Worm (Caenorhabditis elegans) whole organism, L2 larva: ENCODE measurements around the gene cyn-13.
"Not testable (repeated sequence)": the region's sequence is repeated elsewhere in the genome, so short reads cannot be mapped to it uniquely, and the experiment has no call there.

Experiments used
- C34F6.9 ChIP-seq: fragments of 150-350 bp; optimal IDR thresholded peaks from 2 replicates; lab custom pipeline; 2014; ENCODE audit warnings: missing biosample characterization, missing genetic modification characterization
- F13H6.1 ChIP-seq: sonication (generic microtip); optimal IDR thresholded peaks from 2 replicates; lab custom pipeline; 2016; ENCODE audit warnings: missing genetic modification characterization, missing compliant biosample characterization
- R02D3.7 ChIP-seq: fragments of 150-350 bp; optimal IDR thresholded peaks from 2 replicates; lab custom pipeline; 2014; ENCODE audit warnings: missing biosample characterization, missing genetic modification characterization
- aly-2 ChIP-seq: fragments of 150-350 bp; optimal IDR thresholded peaks from 2 replicates; lab custom pipeline; 2014; ENCODE audit warnings: missing biosample characterization, missing genetic modification characterization
- ama-1 ChIP-seq: fragments of 150-350 bp; optimal IDR thresholded peaks from 2 replicates; lab custom pipeline; 2018; ENCODE audit warnings: inconsistent platforms
- ceh-16 ChIP-seq: fragments of 150-350 bp; optimal IDR thresholded peaks from 2 replicates; lab custom pipeline; 2014; ENCODE audit warnings: missing biosample characterization, missing genetic modification characterization
- ceh-82 ChIP-seq: fragments of 150-350 bp; optimal IDR thresholded peaks from 2 replicates; lab custom pipeline; 2014; ENCODE audit warnings: missing biosample characterization, missing genetic modification characterization
- crh-2 ChIP-seq: sonication (generic microtip); optimal IDR thresholded peaks from 2 replicates; lab custom pipeline; 2017; ENCODE audit warnings: missing biosample characterization, missing genetic modification characterization
- dmd-4 ChIP-seq: sonication (generic microtip); optimal IDR thresholded peaks from 2 replicates; lab custom pipeline; 2017; ENCODE audit warnings: missing biosample characterization, missing genetic modification characterization
- egl-27 ChIP-seq: sonication (generic microtip); optimal IDR thresholded peaks from 3 replicates; lab custom pipeline; 2017; ENCODE audit warnings: missing biosample characterization, missing genetic modification reagents, missing genetic modification characterization
- elt-1 ChIP-seq: fragments of 150-350 bp; optimal IDR thresholded peaks from 2 replicates; lab custom pipeline; 2014; ENCODE audit warnings: missing biosample characterization, missing genetic modification characterization
- elt-3 ChIP-seq: sonication (generic microtip); optimal IDR thresholded peaks from 2 replicates; lab custom pipeline; 2017; ENCODE audit warnings: missing biosample characterization, missing genetic modification characterization
- gmeb-1 ChIP-seq: fragments of 150-350 bp; optimal IDR thresholded peaks from 2 replicates; lab custom pipeline; 2014; ENCODE audit warnings: missing biosample characterization, missing genetic modification characterization
- lin-13 ChIP-seq: fragments of 150-350 bp; optimal IDR thresholded peaks from 2 replicates; lab custom pipeline; 2014; ENCODE audit warnings: missing biosample characterization, missing genetic modification reagents, missing genetic modification characterization
- lin-39 ChIP-seq: fragments of 150-350 bp; optimal IDR thresholded peaks from 2 replicates; lab custom pipeline; 2014; ENCODE audit warnings: missing biosample characterization, missing genetic modification reagents, missing genetic modification characterization
- lsy-2 ChIP-seq, 2 experiments: fragments of 150-350 bp in 1 of 2; sonication (generic microtip) in 1 of 2; optimal IDR thresholded peaks; 2 replicates each; lab custom pipeline; 2014 to 2017; ENCODE audit warnings: missing biosample characterization in 2 of 2, missing genetic modification characterization in 2 of 2
- mab-5 ChIP-seq: fragments of 150-350 bp; optimal IDR thresholded peaks from 2 replicates; lab custom pipeline; 2014; ENCODE audit warnings: missing biosample characterization, missing genetic modification characterization
- mbf-1 ChIP-seq: sonication (generic microtip); optimal IDR thresholded peaks from 2 replicates; lab custom pipeline; 2017; ENCODE audit warnings: missing biosample characterization, missing genetic modification characterization
- mdl-1 ChIP-seq, 2 experiments: fragments of 150-350 bp in 1 of 2; sonication (generic microtip) in 1 of 2; optimal IDR thresholded peaks; 2 replicates each; lab custom pipeline; 2017; ENCODE audit warnings: missing biosample characterization in 2 of 2, missing genetic modification characterization in 2 of 2
- nhr-10 ChIP-seq: sonication (generic microtip); optimal IDR thresholded peaks from 2 replicates; lab custom pipeline; 2017; ENCODE audit warnings: missing biosample characterization, missing genetic modification characterization
- nhr-11 ChIP-seq: fragments of 150-350 bp; optimal IDR thresholded peaks from 2 replicates; lab custom pipeline; 2014; ENCODE audit warnings: missing biosample characterization, missing genetic modification characterization
- nhr-12 ChIP-seq: fragments of 150-350 bp; optimal IDR thresholded peaks from 2 replicates; lab custom pipeline; 2014; ENCODE audit warnings: missing biosample characterization, missing genetic modification characterization
- nhr-129 ChIP-seq: fragments of 150-350 bp; optimal IDR thresholded peaks from 2 replicates; lab custom pipeline; 2014; ENCODE audit warnings: missing biosample characterization, missing genetic modification characterization
- nhr-237 ChIP-seq: fragments of 150-350 bp; optimal IDR thresholded peaks from 2 replicates; lab custom pipeline; 2014; ENCODE audit warnings: missing biosample characterization, missing genetic modification characterization
- nhr-25 ChIP-seq: fragments of 150-350 bp; sonication (generic microtip); optimal IDR thresholded peaks from 3 replicates; lab custom pipeline; 2014; ENCODE audit warnings: missing biosample characterization, missing genetic modification characterization
- peb-1 ChIP-seq: fragments of 150-350 bp; optimal IDR thresholded peaks from 2 replicates; lab custom pipeline; 2014; ENCODE audit warnings: missing biosample characterization, missing genetic modification characterization
- sem-4 ChIP-seq: fragments of 150-350 bp; optimal IDR thresholded peaks from 2 replicates; lab custom pipeline; 2014; ENCODE audit warnings: missing biosample characterization, missing genetic modification reagents, missing genetic modification characterization
- unc-39 ChIP-seq: fragments of 150-350 bp; optimal IDR thresholded peaks from 2 replicates; lab custom pipeline; 2014; ENCODE audit warnings: missing biosample characterization, missing genetic modification characterization
- zag-1 ChIP-seq: fragments of 150-350 bp; optimal IDR thresholded peaks from 2 replicates; lab custom pipeline; 2014; ENCODE audit warnings: missing biosample characterization, missing genetic modification characterization
- ztf-1 ChIP-seq: fragments of 200-800 bp; sonication (Bioruptor generic); conservative IDR thresholded peaks from 2 replicates; pipeline ENCODE4 v1.3.6; 2022; ENCODE audit warnings: missing genetic modification characterization, missing compliant biosample characterization
- ztf-4 ChIP-seq: fragments of 150-350 bp; optimal IDR thresholded peaks from 2 replicates; lab custom pipeline; 2014; ENCODE audit warnings: missing biosample characterization, missing genetic modification characterization

Gene cyn-13

DNA sequence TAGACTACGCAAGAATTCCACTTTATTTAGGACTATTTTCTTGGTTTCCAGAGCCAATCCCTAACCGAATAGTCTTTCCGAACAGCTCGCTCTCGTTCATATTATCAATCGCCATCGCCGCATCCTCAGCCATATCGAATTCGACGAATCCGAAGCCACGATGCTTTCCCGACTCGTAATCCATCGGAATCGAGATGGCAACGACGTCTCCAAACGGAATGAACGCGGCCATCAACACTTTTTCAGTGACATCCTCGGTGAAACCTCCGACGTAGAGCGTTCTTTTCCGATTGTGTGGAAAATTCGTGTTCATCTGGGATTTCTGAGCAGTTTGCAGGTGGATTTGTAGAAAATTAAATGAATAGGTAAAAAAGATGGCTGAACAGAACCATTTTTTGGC, at the start of gene cyn-13:
Gene cyn-13 (minus strand): TSS at position 313 of the 400 bp plus-strand sequence.
- no peak for TF ChIP-seq nhr-11 (tag; lab: Kevin White, UChicago)

DNA sequence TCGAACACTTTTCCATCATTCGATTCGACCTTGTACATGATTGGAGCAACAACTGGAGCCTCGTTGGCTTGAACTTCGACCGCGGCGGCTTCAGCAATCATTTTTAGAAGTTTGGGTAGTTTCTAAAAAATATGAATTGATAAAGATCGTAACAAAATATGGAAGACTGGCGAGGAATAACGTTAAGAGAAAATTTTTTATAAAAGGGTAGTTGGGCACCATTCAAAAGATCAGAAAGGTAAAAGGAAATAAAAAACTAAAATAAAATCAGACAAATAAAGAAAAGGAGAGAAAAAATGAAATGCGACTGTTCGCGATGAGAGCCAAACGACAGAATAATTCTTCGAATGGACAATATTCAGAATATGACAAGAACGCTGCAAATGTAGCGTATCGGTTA, 49.3 kb upstream of the cyn-13 start, which contains the start of gene skr-8:
Gene skr-8 (minus strand): TSS at position 101 of the 400 bp plus-strand sequence.
- not testable (repeated sequence) for TF ChIP-seq ceh-82, sem-4, crh-2 (tag; lab: Kevin White, UChicago)

DNA sequence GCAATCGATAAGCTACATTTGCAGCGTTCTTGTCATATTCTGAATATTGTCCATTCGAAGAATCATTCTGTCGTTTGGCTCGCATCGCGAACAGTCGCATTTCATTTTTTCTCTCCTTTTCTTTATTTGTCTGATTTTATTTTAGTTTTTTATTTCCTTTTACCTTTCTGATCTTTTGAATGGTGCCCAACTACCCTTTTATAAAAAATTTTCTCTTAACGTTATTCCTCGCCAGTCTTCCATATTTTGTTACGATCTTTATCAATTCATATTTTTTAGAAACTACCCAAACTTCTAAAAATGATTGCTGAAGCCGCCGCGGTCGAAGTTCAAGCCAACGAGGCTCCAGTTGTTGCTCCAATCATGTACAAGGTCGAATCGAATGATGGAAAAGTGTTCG, 46.8 kb upstream of the cyn-13 start, which contains the start of gene skr-9:
Gene skr-9 (plus strand): TSS at position 301 of the 400 bp plus-strand sequence.
- not testable (repeated sequence) for TF ChIP-seq nhr-237, ztf-4, mbf-1 (tag; lab: Kevin White, UChicago)
- TF ChIP-seq, all 48 proteins: peak for 0; not testable (repeated sequence) for 48

DNA sequence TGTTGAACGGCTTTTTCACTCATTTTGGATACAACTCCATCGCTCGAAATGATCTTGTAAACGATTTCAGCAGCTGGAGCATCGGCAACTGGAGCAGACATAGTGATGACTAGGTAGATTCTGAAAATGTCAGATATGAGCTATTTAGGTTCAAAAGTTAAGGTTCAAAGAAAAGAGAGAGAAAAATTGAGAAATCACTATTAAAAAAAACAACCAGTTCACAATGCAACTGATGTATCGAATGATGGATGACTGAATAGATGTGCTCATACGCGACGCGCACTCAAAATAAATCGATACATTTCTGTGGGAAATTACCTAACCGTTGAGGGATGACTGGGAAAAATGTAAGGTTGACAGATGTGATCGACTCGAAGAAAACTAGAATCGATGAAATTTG, 46.1 kb upstream of the cyn-13 start, which contains the start of gene skr-13:
Gene skr-13 (minus strand): TSS at position 101 of the 400 bp plus-strand sequence.
- TF ChIP-seq peb-1 (no peak), F13H6.1 (tag; lab: Kevin White, UChicago) (no peak), zag-1 (no peak), nhr-11 (tag; lab: Kevin White, UChicago) (no peak), ceh-82 (tag; lab: Kevin White, UChicago) (no peak), crh-2 (tag; lab: Kevin White, UChicago) (no peak), aly-2 (tag; lab: Kevin White, UChicago) (no peak), ceh-16 (no peak), elt-3 (no peak), egl-27 (tag; lab: Kevin White, UChicago) (no peak), C34F6.9 (tag; lab: Kevin White, UChicago) (no peak), mbf-1 (tag; lab: Kevin White, UChicago) (no peak), mdl-1 (tag; optimal IDR thresholded peaks at IDR 0.05; lab: Kevin White, UChicago) (no peak), unc-39 (no peak), nhr-129 (no peak), R02D3.7 (no peak), lin-13 (GFP tag; lab: Kevin White, UChicago) (no peak), lsy-2 (tag; optimal IDR thresholded peaks at IDR 0.05; lab: Kevin White, UChicago) (no peak), ztf-1 (GFP tag; lab: Robert Waterston, UW) (no peak), elt-1 (no peak)
- TF ChIP-seq, all 48 proteins: peak for 0

DNA sequence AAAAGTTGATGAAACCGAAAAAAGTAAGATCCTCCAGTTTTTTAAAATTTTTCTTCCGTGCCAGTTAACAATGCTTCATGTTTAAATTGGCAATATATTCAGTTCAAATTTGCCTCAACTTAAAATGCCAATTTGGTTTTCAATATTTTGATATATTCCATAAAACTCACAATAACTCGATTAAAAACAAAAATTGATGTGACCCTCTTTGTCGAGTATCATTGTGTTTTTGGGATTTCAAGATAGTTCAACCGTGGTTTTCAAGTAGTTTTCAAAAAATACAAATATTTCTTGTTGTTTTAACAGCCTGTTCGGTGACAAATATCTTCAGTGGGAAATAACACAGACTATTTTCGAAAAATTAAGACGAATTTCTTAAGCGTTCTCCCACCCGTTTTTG, 36.5 kb upstream of the cyn-13 start:
- TF ChIP-seq sem-4 (tag; lab: Kevin White, UChicago) (no peak), aly-2 (tag; lab: Kevin White, UChicago) (no peak), mbf-1 (tag; lab: Kevin White, UChicago) (no peak), nhr-12 (tag; lab: Kevin White, UChicago) (no peak)

DNA sequence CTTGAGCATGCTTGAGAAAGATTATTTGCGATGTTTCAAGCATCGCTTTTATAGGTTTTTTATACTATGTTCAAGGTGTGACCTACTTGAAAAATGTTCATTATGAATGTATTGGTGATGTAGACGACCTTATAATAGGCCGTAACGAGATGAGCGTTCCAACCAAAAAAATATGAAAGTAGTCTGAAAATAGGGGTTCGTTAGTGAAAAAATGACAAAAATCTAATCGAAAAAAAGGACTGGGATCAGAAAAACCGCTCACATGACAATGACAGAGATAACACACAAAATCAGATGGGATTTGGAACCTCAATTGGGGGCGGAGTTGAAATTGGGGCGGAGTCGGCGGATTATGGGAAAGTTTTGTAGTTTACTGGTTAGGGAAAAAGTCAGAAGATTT, 34.4 kb upstream of the cyn-13 start, which contains the start of gene Y116A8C.40:
Gene Y116A8C.40 (minus strand): TSS at position 101 of the 400 bp plus-strand sequence.
- no peak for TF ChIP-seq ama-1 (lab: Kevin White, UChicago)
- no peak for TF ChIP-seq gmeb-1 (tag; lab: Kevin White, UChicago)
- TF ChIP-seq R02D3.7: no peak
- TF ChIP-seq elt-3: no peak
- TF ChIP-seq nhr-10: no peak
- TF ChIP-seq peb-1: no peak

DNA sequence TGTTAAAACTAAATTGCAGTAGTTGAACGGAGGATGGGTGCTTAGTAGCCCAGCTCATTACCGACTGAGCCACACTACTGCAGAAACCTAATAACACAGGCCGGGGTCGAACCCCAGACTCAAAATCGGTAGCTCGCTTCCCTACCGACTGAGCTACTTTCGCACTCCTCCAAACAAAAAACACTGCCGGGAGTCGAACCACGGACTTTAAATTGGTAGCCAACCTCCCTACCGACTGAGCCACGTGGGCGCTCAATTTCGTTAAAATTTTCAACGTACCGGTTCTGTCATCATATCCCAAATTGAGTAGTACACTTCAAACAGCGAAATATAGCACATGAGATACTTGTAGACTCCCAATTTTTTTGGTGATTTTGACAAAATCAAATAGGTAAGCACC, 34.0 kb upstream of the cyn-13 start:
- TF ChIP-seq mab-5 (tag; lab: Kevin White, UChicago) (no peak), egl-27 (tag; lab: Kevin White, UChicago) (no peak), peb-1 (no peak), dmd-4 (no peak), lin-39 (tag; lab: Kevin White, UChicago) (no peak), nhr-10 (no peak), nhr-25 (tag; lab: Kevin White, UChicago) (no peak)
